Worm (Caenorhabditis elegans) whole organism, early embryonic: ENCODE measurements around the gene mdt-21.

Experiments used
- aly-1 ChIP-seq: sonication (generic microtip); optimal IDR thresholded peaks from 2 replicates; lab custom pipeline; 2016; ENCODE audit warnings: missing genetic modification characterization, missing compliant biosample characterization
- ama-1 ChIP-seq: fragments of 150-350 bp; optimal IDR thresholded peaks from 2 replicates; lab custom pipeline; 2014
- ceh-36 ChIP-seq: sonication (generic microtip); optimal IDR thresholded peaks from 2 replicates; lab custom pipeline; 2016; ENCODE audit warnings: missing genetic modification characterization, inconsistent platforms, missing compliant biosample characterization
- ets-7 ChIP-seq: sonication (generic microtip); optimal IDR thresholded peaks from 2 replicates; lab custom pipeline; 2016; ENCODE audit warnings: missing genotype, missing genetic modification characterization, missing compliant biosample characterization
- flt-1 ChIP-seq: fragments of 200-800 bp; sonication (Bioruptor generic); IDR thresholded peaks from 2 replicates; pipeline ENCODE4 v1.3.6; 2022; ENCODE audit warnings: missing genetic modification characterization, missing compliant biosample characterization
- hmbx-1 ChIP-seq: sonication (generic microtip); optimal IDR thresholded peaks from 2 replicates; lab custom pipeline; 2016; ENCODE audit warnings: mild to moderate bottlenecking, missing genetic modification characterization, missing compliant biosample characterization
- hnd-1 ChIP-seq: sonication (generic microtip); optimal IDR thresholded peaks from 2 replicates; lab custom pipeline; 2016; ENCODE audit warnings: missing genetic modification characterization, missing compliant biosample characterization
- pes-1 ChIP-seq: fragments of 200-800 bp; sonication (Bioruptor generic); IDR thresholded peaks from 2 replicates; pipeline ENCODE4 v1.3.6; 2022; ENCODE audit warnings: missing genetic modification reagents, missing genetic modification characterization, missing compliant biosample characterization
- scrt-1 ChIP-seq: fragments of 200-800 bp; sonication (Bioruptor generic); IDR thresholded peaks from 2 replicates; pipeline ENCODE4 v1.3.6; 2022; ENCODE audit warnings: missing genetic modification characterization, missing compliant biosample characterization
- tbx-37 ChIP-seq: fragments of 200-800 bp; sonication (Bioruptor generic); conservative IDR thresholded peaks from 2 replicates; pipeline ENCODE4 v1.3.6; 2022; ENCODE audit warnings: missing genetic modification reagents, missing genetic modification characterization, missing compliant biosample characterization
- tra-4 ChIP-seq: sonication (generic microtip); optimal IDR thresholded peaks from 2 replicates; lab custom pipeline; 2017; ENCODE audit warnings: missing genetic modification characterization, missing compliant biosample characterization

ce11 chrIII:11806695-11807094 is 29.3 kb downstream of the mdt-21 start, which contains the start of gene C18D11.7:
- TF ChIP-seq aly-1 (no peak), tra-4 (tag; lab: Kevin White, UChicago) (no peak), ceh-36 (no peak), ets-7 (tag; lab: Kevin White, UChicago) (no peak), hnd-1 (tag; lab: Kevin White, UChicago) (no peak), flt-1 (GFP tag; lab: Robert Waterston, UW) (no peak), hmbx-1 (no peak), pes-1 (GFP tag; lab: Robert Waterston, UW) (no peak), tbx-37 (GFP tag; lab: Robert Waterston, UW) (no peak), ama-1 (lab: Kevin White, UChicago) (no peak), scrt-1 (GFP tag; lab: Robert Waterston, UW) (no peak)
